Worm (Caenorhabditis elegans): ENCODE measurements around the gene alfa-1.

The alfa-1 gene

ce11 chrII:7671705-7672104 lies 9.4 kb upstream of the alfa-1 start, which contains the start of gene lir-1:
Gene lir-1, plus strand, starts transcription at chrII:7672005.
- TF ChIP-seq dve-1 (tag; optimal IDR thresholded peaks at IDR 0.05; ENCODE audit: insufficient read depth) (no peak), unc-62 (GFP tag; optimal IDR thresholded peaks at IDR 0.05 in 1 of 2) (no peak), unc-62 (tag; optimal IDR thresholded peaks at IDR 0.05) (no peak), F49E8.2 (tag; optimal IDR thresholded peaks at IDR 0.05; ENCODE audit: borderline replicate concordance) (no peak), ceh-20 (GFP tag; IDR thresholded peaks at IDR 0.05) (no peak)

ce11 chrII:7670039-7670438 lies 7.7 kb upstream of the alfa-1 start:
- TF ChIP-seq ces-1 (GFP tag; optimal IDR thresholded peaks at IDR 0.05) = no peak
- peak; percentile 80 for TF ChIP-seq ceh-28 (tag; optimal IDR thresholded peaks at IDR 0.05)
- no peak for TF ChIP-seq aly-2 (tag; optimal IDR thresholded peaks at IDR 0.05)
- TF ChIP-seq daf-19 (GFP tag; conservative IDR thresholded peaks at IDR 0.05) = no peak

- peak in 1 of 2 experiments; percentile 28 for TF ChIP-seq unc-62 (GFP tag; optimal IDR thresholded peaks at IDR 0.05 in 1 of 2)
- no peak for TF ChIP-seq unc-62 (tag; optimal IDR thresholded peaks at IDR 0.05)
- no peak for TF ChIP-seq php-3 (GFP tag; IDR thresholded peaks at IDR 0.05)
- no peak for TF ChIP-seq Y48G9A.11 (GFP tag; IDR thresholded peaks at IDR 0.05)
- no peak for TF ChIP-seq mdt-29 (GFP tag; IDR thresholded peaks at IDR 0.05)
- no peak for TF ChIP-seq ama-1 (optimal IDR thresholded peaks at IDR 0.05)
- TF ChIP-seq mdl-1 (tag; optimal IDR thresholded peaks at IDR 0.05) = peak in 1 of 2 experiments; percentile 34
- TF ChIP-seq hlh-11 (tag; optimal IDR thresholded peaks at IDR 0.05) = peak; percentile 50
- TF ChIP-seq hmg-1.1 (GFP tag; IDR thresholded peaks at IDR 0.05) = peak; percentile 52
- peak; percentile 0 for TF ChIP-seq mxl-3 (GFP tag; optimal IDR thresholded peaks at IDR 0.05)
- TF ChIP-seq aha-1 (tag) = peak; percentile 57
- TF ChIP-seq nhr-41 (GFP tag; IDR thresholded peaks at IDR 0.05) = no peak
- TF ChIP-seq daf-16 (GFP tag; optimal IDR thresholded peaks at IDR 0.05) = no peak
- TF ChIP-seq daf-16 (tag; optimal IDR thresholded peaks at IDR 0.05) = peak; percentile 23
- no peak for TF ChIP-seq nhr-111 (GFP tag; optimal IDR thresholded peaks at IDR 0.05)
- TF ChIP-seq lsy-2 (tag; optimal IDR thresholded peaks at IDR 0.05) = peak in 1 of 2 experiments; percentile 58
- peak; percentile 38 for TF ChIP-seq hlh-30 (tag; optimal IDR thresholded peaks at IDR 0.05; ENCODE audit: insufficient read depth)
- peak; percentile 18 for TF ChIP-seq dpl-1 (GFP tag; optimal IDR thresholded peaks at IDR 0.05)
- no peak for TF ChIP-seq arid-1 (GFP tag; conservative IDR thresholded peaks at IDR 0.05)
- peak; percentile 68 for TF ChIP-seq mep-1 (tag; optimal IDR thresholded peaks at IDR 0.05)
- TF ChIP-seq dve-1 (tag; optimal IDR thresholded peaks at IDR 0.05; ENCODE audit: insufficient read depth) = peak; percentile 50
- peak; percentile 63 for TF ChIP-seq nhr-77 (tag; optimal IDR thresholded peaks at IDR 0.05)
- TF ChIP-seq pha-4 (GFP tag; IDR thresholded peaks at IDR 0.05) = no peak
- no peak for TF ChIP-seq pha-4 (tag; optimal IDR thresholded peaks at IDR 0.05)
- TF ChIP-seq nhr-28 (tag; optimal IDR thresholded peaks at IDR 0.05) = peak; percentile 57
- no peak for TF ChIP-seq tra-1 (GFP tag; IDR thresholded peaks at IDR 0.05)
- no peak for TF ChIP-seq ctbp-1 (GFP tag; IDR thresholded peaks at IDR 0.05)
- no peak for TF ChIP-seq ZK337.2 (GFP tag; IDR thresholded peaks at IDR 0.05)
- TF ChIP-seq rbr-2 (tag; optimal IDR thresholded peaks at IDR 0.05) = peak; percentile 48
- peak; percentile 40 for TF ChIP-seq nhr-25 (tag; optimal IDR thresholded peaks at IDR 0.05; ENCODE audit: borderline replicate concordance, insufficient read depth)
- peak; percentile 53 for TF ChIP-seq lin-13 (GFP tag; optimal IDR thresholded peaks at IDR 0.05)
- no peak for TF ChIP-seq fos-1 (tag; optimal IDR thresholded peaks at IDR 0.05)
- no peak for TF ChIP-seq cey-2 (tag; optimal IDR thresholded peaks at IDR 0.05; ENCODE audit: borderline replicate concordance, insufficient read depth)
- peak; percentile 63 for TF ChIP-seq mes-2 (tag; optimal IDR thresholded peaks at IDR 0.05; ENCODE audit: poor library complexity, severe bottlenecking)
- no peak for TF ChIP-seq tag-97 (GFP tag; IDR thresholded peaks at IDR 0.05)
- peak in 1 of 2 experiments; percentile 11 for TF ChIP-seq hif-1 (tag; optimal IDR thresholded peaks at IDR 0.05)
- peak; percentile 31 for TF ChIP-seq nhr-6 (tag; optimal IDR thresholded peaks at IDR 0.05)
- no peak for TF ChIP-seq snpc-1.2 (GFP tag; IDR thresholded peaks at IDR 0.05)
These were observed 7.1 kb upstream of the alfa-1 start for ce11 chrII:7669409-7669808.

All from whole organism, L4 larva.